Fruit fly (Drosophila melanogaster) Kc167 (cell line): Measurements from ENCODE around the gene CG42711.

Source experiments
- Myc ChIP-seq: fragments of >200 bp; optimal IDR thresholded peaks from 2 replicates; lab custom pipeline; 2017; ENCODE audit warnings: missing external identifiers
- Sin3A ChIP-seq: fragments of >200 bp; optimal IDR thresholded peaks from 2 replicates; lab custom pipeline; 2018; ENCODE audit warnings: missing external identifiers
- h ChIP-seq: fragments of >200 bp; optimal IDR thresholded peaks from 3 replicates; lab custom pipeline; 2018; ENCODE audit warnings: missing external identifiers
- insv ChIP-seq: fragments of >200 bp; optimal IDR thresholded peaks from 3 replicates; lab custom pipeline; 2018; ENCODE audit warnings: missing external identifiers
- psq ChIP-seq: fragments of >200 bp; optimal IDR thresholded peaks from 2 replicates; lab custom pipeline; 2017; ENCODE audit warnings: missing external identifiers
- ttk ChIP-seq: sonication (Bioruptor generic); optimal IDR thresholded peaks from 2 replicates; lab custom pipeline; 2017; ENCODE audit warnings: missing external identifiers

- TF ChIP-seq psq (lab: Kevin White, UChicago) (no peak), ttk (no peak), Myc (no peak), insv (lab: Kevin White, UChicago) (no peak), Sin3A (no peak), h (no peak)
These were observed 3.4 kb upstream of the CG42711 start, which contains the start of gene Vajk2 for dm6 chr2L:13934542-13935065.
